Worm (Caenorhabditis elegans): Measurements from ENCODE around the gene T25D10.1.

The T25D10.1 gene

DNA sequence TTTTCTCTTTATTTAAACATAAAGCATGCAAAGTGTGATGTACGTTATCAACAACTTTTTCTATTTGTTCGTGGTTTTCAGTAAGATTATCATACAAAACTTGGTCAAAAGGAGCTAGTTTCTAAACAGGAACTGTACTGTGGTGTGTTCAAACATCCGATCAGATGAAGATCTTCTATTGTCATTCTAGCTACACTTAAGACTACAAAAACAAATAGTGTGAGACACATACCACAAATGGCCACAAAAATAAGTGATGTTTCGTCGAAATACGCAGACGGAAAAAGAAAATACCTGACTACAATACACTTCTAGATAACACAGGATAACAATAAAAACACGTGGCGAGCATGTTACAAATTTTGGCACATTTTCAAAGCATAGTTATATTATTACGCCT, 45.5 kb downstream of the T25D10.1 start:
- no peak for TF ChIP-seq irx-1 (tag; optimal IDR thresholded peaks at IDR 0.05)
- TF ChIP-seq sptf-1 (tag; optimal IDR thresholded peaks at IDR 0.05): no peak
- no peak for TF ChIP-seq isw-1 (GFP tag; IDR thresholded peaks at IDR 0.05)
- TF ChIP-seq lin-13 (GFP tag; optimal IDR thresholded peaks at IDR 0.05): no peak
- TF ChIP-seq lin-35 (GFP tag; optimal IDR thresholded peaks at IDR 0.05): peak in 1 of 2 experiments; percentile 27
- no peak for TF ChIP-seq unc-86 (tag; optimal IDR thresholded peaks at IDR 0.05)
- no peak for TF ChIP-seq ceh-63 (GFP tag; optimal IDR thresholded peaks at IDR 0.05)
- no peak for TF ChIP-seq aly-2 (tag; optimal IDR thresholded peaks at IDR 0.05)
- no peak for TF ChIP-seq sox-4 (tag; optimal IDR thresholded peaks at IDR 0.05)
- TF ChIP-seq fkh-10 (GFP tag; optimal IDR thresholded peaks at IDR 0.05): no peak
- no peak for TF ChIP-seq zag-1 (tag; optimal IDR thresholded peaks at IDR 0.05)
- TF ChIP-seq jun-1 (tag; optimal IDR thresholded peaks at IDR 0.05): no peak
- no peak for TF ChIP-seq grh-1 (GFP tag; IDR thresholded peaks at IDR 0.05)
- no peak for TF ChIP-seq fkh-4 (tag; optimal IDR thresholded peaks at IDR 0.05; ENCODE audit: borderline replicate concordance)
- TF ChIP-seq elt-3 (tag; optimal IDR thresholded peaks at IDR 0.05): no peak
- peak; percentile 48 for TF ChIP-seq lin-14 (GFP tag; optimal IDR thresholded peaks at IDR 0.05)
- no peak for TF ChIP-seq mab-9 (GFP tag; IDR thresholded peaks at IDR 0.05)
- no peak for TF ChIP-seq nhr-11 (tag; optimal IDR thresholded peaks at IDR 0.05)
- TF ChIP-seq nhr-71 (tag; optimal IDR thresholded peaks at IDR 0.05): peak; percentile 20
- TF ChIP-seq nhr-77 (tag; optimal IDR thresholded peaks at IDR 0.05): no peak
- TF ChIP-seq lin-39 (tag; optimal IDR thresholded peaks at IDR 0.05): no peak
- TF ChIP-seq nhr-47 (tag; optimal IDR thresholded peaks at IDR 0.05): no peak
- TF ChIP-seq swsn-7 (tag; optimal IDR thresholded peaks at IDR 0.05): no peak
- TF ChIP-seq nhr-85 (tag): peak; percentile 65
- TF ChIP-seq C04F5.9 (tag; optimal IDR thresholded peaks at IDR 0.05): no peak
- TF ChIP-seq tlp-1 (tag; optimal IDR thresholded peaks at IDR 0.05): no peak
- TF ChIP-seq lin-15B (tag; optimal IDR thresholded peaks at IDR 0.05): no peak
- TF ChIP-seq lir-3 (tag; optimal IDR thresholded peaks at IDR 0.05; ENCODE audit: poor library complexity): no peak
- TF ChIP-seq nhr-19 (GFP tag; conservative IDR thresholded peaks at IDR 0.05): no peak
- no peak for TF ChIP-seq ces-1 (GFP tag; optimal IDR thresholded peaks at IDR 0.05)
- no peak for TF ChIP-seq egl-27 (tag; optimal IDR thresholded peaks at IDR 0.05)
- TF ChIP-seq nhr-84 (tag; optimal IDR thresholded peaks at IDR 0.05): no peak
- no peak for TF ChIP-seq hlh-4 (tag; optimal IDR thresholded peaks at IDR 0.05)
- no peak for TF ChIP-seq ama-1 (optimal IDR thresholded peaks at IDR 0.05)
- TF ChIP-seq ztf-4 (tag; optimal IDR thresholded peaks at IDR 0.05): no peak
- no peak for TF ChIP-seq C34B4.2 (tag; optimal IDR thresholded peaks at IDR 0.05)
- TF ChIP-seq Y116A8C.19 (tag; optimal IDR thresholded peaks at IDR 0.05; ENCODE audit: borderline replicate concordance): no peak
- no peak for TF ChIP-seq ceh-88 (GFP tag; IDR thresholded peaks at IDR 0.05)
- TF ChIP-seq ets-5 (GFP tag; IDR thresholded peaks at IDR 0.05): no peak
- TF ChIP-seq unc-130 (tag; optimal IDR thresholded peaks at IDR 0.05): no peak
- no peak for TF ChIP-seq mef-2 (tag; optimal IDR thresholded peaks at IDR 0.05)
- TF ChIP-seq nhr-76 (tag; optimal IDR thresholded peaks at IDR 0.05): no peak
- TF ChIP-seq dpl-1 (GFP tag; optimal IDR thresholded peaks at IDR 0.05): no peak
- no peak for TF ChIP-seq dsc-1 (tag; optimal IDR thresholded peaks at IDR 0.05)
- no peak for TF ChIP-seq unc-30 (tag; optimal IDR thresholded peaks at IDR 0.05)
- no peak for TF ChIP-seq mep-1 (tag; optimal IDR thresholded peaks at IDR 0.05)
- TF ChIP-seq efl-3 (GFP tag; optimal IDR thresholded peaks at IDR 0.05): no peak
- TF ChIP-seq elt-2 (tag; optimal IDR thresholded peaks at IDR 0.05): peak; percentile 45
- peak; percentile 17 for TF ChIP-seq snu-23 (GFP tag; optimal IDR thresholded peaks at IDR 0.05)
- TF ChIP-seq nhr-12 (tag; optimal IDR thresholded peaks at IDR 0.05): no peak
- no peak for TF ChIP-seq efl-1 (optimal IDR thresholded peaks at IDR 0.05)
- peak in 1 of 2 experiments; percentile 83 for TF ChIP-seq efl-1 (GFP tag; optimal IDR thresholded peaks at IDR 0.05 in 1 of 2)
- no peak for TF ChIP-seq pqm-1 (tag; optimal IDR thresholded peaks at IDR 0.05)
- TF ChIP-seq rnt-1 (tag; optimal IDR thresholded peaks at IDR 0.05): no peak
- TF ChIP-seq zip-4 (GFP tag; optimal IDR thresholded peaks at IDR 0.05): no peak

All from whole organism, L1 larva.